Fruit fly (Drosophila melanogaster): ENCODE data around the gene CG45089.

The CG45089 gene

DNA sequence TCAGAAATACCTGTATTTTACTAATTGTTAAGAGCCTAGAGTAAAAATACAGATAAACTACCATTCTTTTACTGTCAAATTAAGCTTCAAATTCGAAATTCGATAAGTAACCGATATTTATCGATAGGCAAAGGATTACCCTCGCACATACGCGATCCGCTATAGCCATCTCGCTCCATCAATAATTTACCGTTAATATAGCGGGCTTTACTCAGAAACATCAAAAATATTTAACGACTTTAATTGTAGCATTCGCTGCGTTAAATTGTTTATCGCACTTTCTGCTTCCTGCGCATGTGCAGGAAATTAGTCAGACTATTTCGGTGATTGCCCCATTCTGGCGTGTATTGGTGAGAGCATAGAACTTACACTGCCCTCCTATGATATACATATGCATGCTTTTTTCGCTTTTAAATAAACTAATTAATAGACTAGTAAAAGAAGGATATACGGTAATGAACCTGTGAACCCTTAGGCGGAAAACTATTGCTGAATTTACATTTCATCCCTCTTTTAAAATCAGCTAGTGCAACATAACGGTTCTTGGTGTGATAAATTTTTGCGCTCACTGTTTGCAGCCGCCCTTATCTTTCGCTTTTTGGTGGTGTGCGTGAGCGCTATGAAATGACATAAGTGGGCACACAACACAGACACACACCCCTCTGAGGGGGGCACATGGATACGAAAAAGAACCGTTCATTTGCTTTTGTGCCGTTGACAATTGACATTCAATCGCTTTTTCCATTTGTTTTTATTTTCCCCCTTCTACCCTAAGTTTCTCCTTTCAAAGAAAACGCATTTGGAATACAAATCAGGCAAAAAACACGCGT lies 14.9 kb upstream of the CG45089 start, which contains the start of the genes dpr14 and spidey (continued):
- TF ChIP-seq CG32767 (GFP tag; IDR thresholded peaks at IDR 0.05): peak; percentile 88
- TF ChIP-seq sima (GFP tag; optimal IDR thresholded peaks at IDR 0.05): peak; percentile 47
- TF ChIP-seq CG12942 (GFP tag; optimal IDR thresholded peaks at IDR 0.05): peak; percentile 74
- TF ChIP-seq bigmax (GFP tag; optimal IDR thresholded peaks at IDR 0.05): peak; percentile 36
- peak; percentile 67 for TF ChIP-seq Ravus (GFP tag; IDR thresholded peaks at IDR 0.05)
- TF ChIP-seq Sox100B (GFP tag; optimal IDR thresholded peaks at IDR 0.05): peak; percentile 86
- peak; percentile 62 for TF ChIP-seq Gsc (GFP tag; IDR thresholded peaks at IDR 0.05)
- TF ChIP-seq CG7987 (GFP tag; optimal IDR thresholded peaks at IDR 0.05): peak; percentile 78
- TF ChIP-seq h (optimal IDR thresholded peaks at IDR 0.05): no peak
- peak; percentile 87 for TF ChIP-seq cwo (GFP tag; optimal IDR thresholded peaks at IDR 0.05)
- TF ChIP-seq CG14667 (GFP tag; IDR thresholded peaks at IDR 0.05): peak; percentile 86
- peak; percentile 87 for TF ChIP-seq Hr3 (GFP tag; optimal IDR thresholded peaks at IDR 0.05)
- TF ChIP-seq dati (GFP tag; IDR thresholded peaks at IDR 0.05): no peak
- TF ChIP-seq ftz-f1 (GFP tag; optimal IDR thresholded peaks at IDR 0.05): peak; percentile 28
- no peak for TF ChIP-seq sc (optimal IDR thresholded peaks at IDR 0.05)
- TF ChIP-seq sc (GFP tag; optimal IDR thresholded peaks at IDR 0.05): peak; percentile 67
- TF ChIP-seq chn (GFP tag; optimal IDR thresholded peaks at IDR 0.05): peak; percentile 80
- TF ChIP-seq Doc3 (GFP tag; IDR thresholded peaks at IDR 0.05; ENCODE audit: partially characterized antibody): 0 out of 3 replicates have a peak, but pooled peaks have one; percentile 15
- no peak for TF ChIP-seq CG7271 (tag; optimal IDR thresholded peaks at IDR 0.05)
- TF ChIP-seq NFAT (GFP tag; IDR thresholded peaks at IDR 0.05): peak; percentile 83
- peak; percentile 62 for TF ChIP-seq Bdp1 (GFP tag; optimal IDR thresholded peaks at IDR 0.05)
- TF ChIP-seq Rx (GFP tag; IDR thresholded peaks at IDR 0.05): peak; percentile 81
- peak; percentile 91 for TF ChIP-seq NfI (GFP tag; optimal IDR thresholded peaks at IDR 0.05)
- TF ChIP-seq crol (GFP tag; IDR thresholded peaks at IDR 0.05): peak; percentile 89
- peak; percentile 80 for TF ChIP-seq exex (tag; optimal IDR thresholded peaks at IDR 0.05)
- peak; percentile 5 for TF ChIP-seq p53 (GFP tag; optimal IDR thresholded peaks at IDR 0.05)
- peak; percentile 62; the same call in 2 of the 3 replicates for TF ChIP-seq HLH4C (GFP tag; IDR thresholded peaks at IDR 0.05; ENCODE audit: partially characterized antibody)
- TF ChIP-seq so (GFP tag; IDR thresholded peaks at IDR 0.05): peak; percentile 89
- peak; percentile 81 for TF ChIP-seq sqz (GFP tag; optimal IDR thresholded peaks at IDR 0.05)
- TF ChIP-seq CG6765 (GFP tag; optimal IDR thresholded peaks at IDR 0.05): peak; percentile 90
- no peak for TF ChIP-seq mld (GFP tag; IDR thresholded peaks at IDR 0.05; ENCODE audit: partially characterized antibody)
- peak; percentile 80 for TF ChIP-seq CG31224 (GFP tag; IDR thresholded peaks at IDR 0.05)
- TF ChIP-seq wor (GFP tag; IDR thresholded peaks at IDR 0.05): peak; percentile 79
- TF ChIP-seq NK7.1 (GFP tag; optimal IDR thresholded peaks at IDR 0.05): peak; percentile 38
- TF ChIP-seq ash1 (GFP tag; optimal IDR thresholded peaks at IDR 0.05): no peak
- peak; percentile 81 for TF ChIP-seq ab (GFP tag; optimal IDR thresholded peaks at IDR 0.05)
- TF ChIP-seq CG12299 (tag; optimal IDR thresholded peaks at IDR 0.05): peak; percentile 88
- no peak for TF ChIP-seq Tbp (GFP tag; optimal IDR thresholded peaks at IDR 0.05)
- peak; percentile 86 for TF ChIP-seq CG9215 (GFP tag; IDR thresholded peaks at IDR 0.05)
- peak; percentile 81 for TF ChIP-seq CG1602 (GFP tag; optimal IDR thresholded peaks at IDR 0.05)
- TF ChIP-seq CHES-1-like (GFP tag; optimal IDR thresholded peaks at IDR 0.05): peak; percentile 89
- TF ChIP-seq CG30431 (GFP tag; optimal IDR thresholded peaks at IDR 0.05): peak; percentile 82
- TF ChIP-seq GATAe (GFP tag; conservative IDR thresholded peaks at IDR 0.05): peak; percentile 93
- TF ChIP-seq nerfin-2 (GFP tag; IDR thresholded peaks at IDR 0.05; ENCODE audit: partially characterized antibody): 0 out of 2 replicates have a peak, but pooled peaks have one; percentile 23
- peak; percentile 92 for TF ChIP-seq CG13296 (GFP tag; optimal IDR thresholded peaks at IDR 0.05)
- TF ChIP-seq Kr (GFP tag; optimal IDR thresholded peaks at IDR 0.05): no peak
- TF ChIP-seq cato (GFP tag; optimal IDR thresholded peaks at IDR 0.05; ENCODE audit: borderline replicate concordance): peak; percentile 76
- peak; percentile 80 to 87 for TF ChIP-seq chif (GFP tag; optimal IDR thresholded peaks at IDR 0.05)
- peak; percentile 81 for TF ChIP-seq CG10267 (tag; optimal IDR thresholded peaks at IDR 0.05)
- peak; percentile 89 for TF ChIP-seq D19A (tag; optimal IDR thresholded peaks at IDR 0.05)

All from whole organism, embryonic.